Fruit fly (Drosophila melanogaster): Measurements from ENCODE around the gene Bro.
A peak's percentile ranks its signal among the peaks of the same experiment; 100 is the strongest.

Gene Bro

dm6 chr3L:1639185-1639812, 8.4 kb upstream of the Bro start, which contains the start of the genes Mettl2 and Bgb (continued):
- TF ChIP-seq esn (GFP tag; optimal IDR thresholded peaks at IDR 0.05): peak; percentile 85
- peak; percentile 75 for TF ChIP-seq CG6792 (GFP tag; optimal IDR thresholded peaks at IDR 0.05)
- peak; percentile 68; the same call in 1 of the 2 replicates for TF ChIP-seq Gug (GFP tag; IDR thresholded peaks at IDR 0.05)
- TF ChIP-seq net (GFP tag; optimal IDR thresholded peaks at IDR 0.05): no peak
- TF ChIP-seq OdsH (GFP tag; optimal IDR thresholded peaks at IDR 0.05): no peak
- peak; percentile 51 for TF ChIP-seq CG8632 (GFP tag; optimal IDR thresholded peaks at IDR 0.05)
- no peak for TF ChIP-seq Eip78C (GFP tag)
- peak; percentile 63 for TF ChIP-seq Ets96B (tag; optimal IDR thresholded peaks at IDR 0.05)
- peak; percentile 47 for TF ChIP-seq CG1621 (tag; optimal IDR thresholded peaks at IDR 0.05)
- TF ChIP-seq Met (GFP tag; optimal IDR thresholded peaks at IDR 0.05): no peak
- TF ChIP-seq CG6276 (GFP tag; optimal IDR thresholded peaks at IDR 0.05): no peak
- no peak for TF ChIP-seq pdm3 (GFP tag; optimal IDR thresholded peaks at IDR 0.05)
- no peak for TF ChIP-seq Eip75B (GFP tag; optimal IDR thresholded peaks at IDR 0.05)
- TF ChIP-seq ss (GFP tag; optimal IDR thresholded peaks at IDR 0.05): peak in 1 of 2 experiments; percentile 39
- TF ChIP-seq Smox (GFP tag; optimal IDR thresholded peaks at IDR 0.05): peak; percentile 73
- TF ChIP-seq CG32006 (GFP tag; optimal IDR thresholded peaks at IDR 0.05): peak; percentile 72
- TF ChIP-seq fkh (GFP tag; optimal IDR thresholded peaks at IDR 0.05): no peak
- TF ChIP-seq Sox102F (GFP tag; optimal IDR thresholded peaks at IDR 0.05): no peak
- peak; percentile 53 for TF ChIP-seq CG8119 (GFP tag; IDR thresholded peaks at IDR 0.05)
- no peak for TF ChIP-seq CG6808 (GFP tag; optimal IDR thresholded peaks at IDR 0.05)
- TF ChIP-seq acj6 (GFP tag; optimal IDR thresholded peaks at IDR 0.05): peak; percentile 82

DNA sequence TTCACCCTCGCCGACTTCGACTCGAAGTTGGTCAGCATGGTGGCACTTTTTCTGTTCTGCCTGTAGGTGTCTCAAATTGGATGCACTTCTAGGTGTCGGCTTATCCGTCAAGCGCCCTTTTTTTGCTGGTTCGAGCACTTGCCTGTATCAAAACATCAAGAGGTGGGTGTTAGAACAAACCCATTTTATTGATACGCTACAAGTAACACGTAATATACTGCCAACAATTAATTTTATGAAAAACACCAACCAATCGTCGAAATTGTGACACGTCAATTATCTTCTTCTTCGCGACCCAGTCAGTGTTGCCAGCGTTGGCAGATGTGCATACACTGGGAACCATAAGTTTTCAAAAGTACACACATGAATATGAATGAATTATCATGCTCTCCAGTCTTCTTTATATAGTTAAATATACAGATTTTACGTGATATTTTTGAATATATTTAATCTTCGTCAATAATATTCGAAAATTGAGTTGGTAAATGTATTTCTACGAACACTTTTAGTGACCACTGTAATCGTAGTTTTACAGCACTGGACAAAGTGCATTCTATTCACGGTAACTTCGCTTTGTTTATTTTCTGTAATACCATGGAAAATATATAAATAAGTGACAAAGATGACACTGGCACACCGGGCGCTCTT, 2.6 kb upstream of the Bro start, which contains the start of the genes alphaCOP and CG13919:
alphaCOP (minus strand) TSS at position 280 of the 648 bp plus-strand sequence.
CG13919 (plus strand) TSS at position 548 of the 648 bp plus-strand sequence.
- peak; percentile 99 for TF ChIP-seq OdsH (GFP tag; optimal IDR thresholded peaks at IDR 0.05)
- TF ChIP-seq Hr39 (GFP tag; optimal IDR thresholded peaks at IDR 0.05): peak; percentile 97
- TF ChIP-seq CG9139 (GFP tag; optimal IDR thresholded peaks at IDR 0.05): peak; percentile 95
- TF ChIP-seq CG11762 (GFP tag; optimal IDR thresholded peaks at IDR 0.05; ENCODE audit: insufficient read depth): peak; percentile 94
- peak; percentile 95 for TF ChIP-seq CG1621 (tag; optimal IDR thresholded peaks at IDR 0.05)
- TF ChIP-seq CG15336 (GFP tag; IDR thresholded peaks at IDR 0.05): peak; percentile 99
- peak; percentile 94 for TF ChIP-seq fkh (GFP tag; optimal IDR thresholded peaks at IDR 0.05)
- TF ChIP-seq spab (GFP tag; optimal IDR thresholded peaks at IDR 0.05): peak; percentile 89
- peak; percentile 91 for TF ChIP-seq CG6808 (GFP tag; optimal IDR thresholded peaks at IDR 0.05)
- TF ChIP-seq fd59A (GFP tag; optimal IDR thresholded peaks at IDR 0.05): peak; percentile 96
- TF ChIP-seq CG16779 (tag; optimal IDR thresholded peaks at IDR 0.05): peak; percentile 91
- peak; percentile 91 for TF ChIP-seq dac (GFP tag; optimal IDR thresholded peaks at IDR 0.05)
- peak; percentile 97 for TF ChIP-seq Lpt (GFP tag; optimal IDR thresholded peaks at IDR 0.05)
- TF ChIP-seq Smox (GFP tag; optimal IDR thresholded peaks at IDR 0.05): peak; percentile 97
- TF ChIP-seq cyc (GFP tag; optimal IDR thresholded peaks at IDR 0.05): peak; percentile 96
- TF ChIP-seq svp (GFP tag): peak; percentile 99
- peak; percentile 96 for TF ChIP-seq CG10669 (GFP tag; optimal IDR thresholded peaks at IDR 0.05)
- TF ChIP-seq CG6163 (GFP tag; IDR thresholded peaks at IDR 0.05): peak; percentile 93
- TF ChIP-seq CG10631 (GFP tag; optimal IDR thresholded peaks at IDR 0.05): peak; percentile 98
- peak; percentile 97 for TF ChIP-seq CG34406 (GFP tag; optimal IDR thresholded peaks at IDR 0.05)
- TF ChIP-seq Ets96B (tag; optimal IDR thresholded peaks at IDR 0.05): peak; percentile 95
- peak; percentile 83 for TF ChIP-seq Blimp-1 (GFP tag; optimal IDR thresholded peaks at IDR 0.05)
- peak; percentile 98 for TF ChIP-seq Met (GFP tag; optimal IDR thresholded peaks at IDR 0.05)
- TF ChIP-seq Eip93F (GFP tag; optimal IDR thresholded peaks at IDR 0.05): no peak
- TF ChIP-seq CG32006 (GFP tag; optimal IDR thresholded peaks at IDR 0.05): peak; percentile 97
- TF ChIP-seq Ets21C (GFP tag; optimal IDR thresholded peaks at IDR 0.05): peak; percentile 95
- TF ChIP-seq net (GFP tag; optimal IDR thresholded peaks at IDR 0.05): peak; percentile 96
- peak; percentile 91 for TF ChIP-seq CG7368 (GFP tag; optimal IDR thresholded peaks at IDR 0.05)
- peak; percentile 97 for TF ChIP-seq CG6792 (GFP tag; optimal IDR thresholded peaks at IDR 0.05)
- peak; percentile 98 for TF ChIP-seq topi (GFP tag; optimal IDR thresholded peaks at IDR 0.05)
- TF ChIP-seq dsx (GFP tag; optimal IDR thresholded peaks at IDR 0.05; ENCODE audit: poor library complexity, severe bottlenecking): peak; percentile 98
- peak; percentile 96 for TF ChIP-seq Gug (GFP tag; IDR thresholded peaks at IDR 0.05)
- TF ChIP-seq CG3919 (GFP tag; optimal IDR thresholded peaks at IDR 0.05): peak; percentile 96
- TF ChIP-seq lz (GFP tag; optimal IDR thresholded peaks at IDR 0.05): peak; percentile 98
- TF ChIP-seq Eip78C (GFP tag): peak; percentile 100
- peak; percentile 70 for TF ChIP-seq Hr38 (GFP tag; optimal IDR thresholded peaks at IDR 0.05)
- no peak for TF ChIP-seq fd85E (GFP tag; optimal IDR thresholded peaks at IDR 0.05)
